Worm (Caenorhabditis elegans): ENCODE measurements around the gene sre-54.

Gene sre-54

ce11 chrII:12373921-12374320 is 41.2 kb downstream of the sre-54 start:
- TF ChIP-seq ref-1 (GFP tag; conservative IDR thresholded peaks at IDR 0.05) (no peak), klf-2 (GFP tag; conservative IDR thresholded peaks at IDR 0.05) (no peak), med-1 (GFP tag; optimal IDR thresholded peaks at IDR 0.05; ENCODE audit: insufficient read depth) (no peak), T22C8.4 (GFP tag; IDR thresholded peaks at IDR 0.05) (no peak), tab-1 (GFP tag; IDR thresholded peaks at IDR 0.05) (no peak), flt-1 (GFP tag; IDR thresholded peaks at IDR 0.05) (no peak), ztf-29 (GFP tag; IDR thresholded peaks at IDR 0.05) (no peak), ztf-23 (GFP tag; IDR thresholded peaks at IDR 0.05) (no peak), cog-1 (tag; optimal IDR thresholded peaks at IDR 0.05) (no peak)

- TF ChIP-seq T22C8.4 (GFP tag; IDR thresholded peaks at IDR 0.05) (no peak), cog-1 (tag; optimal IDR thresholded peaks at IDR 0.05) (no peak), tab-1 (GFP tag; IDR thresholded peaks at IDR 0.05) (no peak), flt-1 (GFP tag; IDR thresholded peaks at IDR 0.05) (no peak), med-1 (GFP tag; optimal IDR thresholded peaks at IDR 0.05; ENCODE audit: insufficient read depth) (no peak), ref-1 (GFP tag; conservative IDR thresholded peaks at IDR 0.05) (no peak), klf-2 (GFP tag; conservative IDR thresholded peaks at IDR 0.05) (no peak), ztf-23 (GFP tag; IDR thresholded peaks at IDR 0.05) (no peak), ztf-29 (GFP tag; IDR thresholded peaks at IDR 0.05) (no peak)
Observed at ce11 chrII:12378793-12379192, 46.1 kb downstream of the sre-54 start.

- TF ChIP-seq tab-1 (GFP tag; IDR thresholded peaks at IDR 0.05) = no peak
- no peak for TF ChIP-seq med-1 (GFP tag; optimal IDR thresholded peaks at IDR 0.05; ENCODE audit: insufficient read depth)
Observed at ce11 chrII:12379430-12379829, 46.7 kb downstream of the sre-54 start, which contains the start of gene marc-5. Gene marc-5, minus strand, starts transcription at chrII:12379530.

- no peak for TF ChIP-seq med-1 (GFP tag; optimal IDR thresholded peaks at IDR 0.05; ENCODE audit: insufficient read depth)
- no peak for TF ChIP-seq ztf-23 (GFP tag; IDR thresholded peaks at IDR 0.05)
- no peak for TF ChIP-seq tab-1 (GFP tag; IDR thresholded peaks at IDR 0.05)
- TF ChIP-seq cog-1 (tag; optimal IDR thresholded peaks at IDR 0.05) = no peak
- TF ChIP-seq ztf-29 (GFP tag; IDR thresholded peaks at IDR 0.05) = no peak
- TF ChIP-seq ref-1 (GFP tag; conservative IDR thresholded peaks at IDR 0.05) = no peak
- TF ChIP-seq T22C8.4 (GFP tag; IDR thresholded peaks at IDR 0.05) = no peak
- TF ChIP-seq klf-2 (GFP tag; conservative IDR thresholded peaks at IDR 0.05) = no peak
Observed at ce11 chrII:12380888-12381287, 48.2 kb downstream of the sre-54 start.

ce11 chrII:12382625-12383562 is 50.2 kb downstream of the sre-54 start, which contains the start of gene btb-14:
Gene btb-14, plus strand, starts transcription at chrII:12383463.
- TF ChIP-seq flt-1 (GFP tag; IDR thresholded peaks at IDR 0.05) (no peak), ref-1 (GFP tag; conservative IDR thresholded peaks at IDR 0.05) (no peak), med-1 (GFP tag; optimal IDR thresholded peaks at IDR 0.05; ENCODE audit: insufficient read depth) (no peak), tab-1 (GFP tag; IDR thresholded peaks at IDR 0.05) (no peak), cog-1 (tag; optimal IDR thresholded peaks at IDR 0.05) (no peak), ztf-29 (GFP tag; IDR thresholded peaks at IDR 0.05) (no peak), T22C8.4 (GFP tag; IDR thresholded peaks at IDR 0.05) (no peak), klf-2 (GFP tag; conservative IDR thresholded peaks at IDR 0.05) (no peak), ztf-23 (GFP tag; IDR thresholded peaks at IDR 0.05) (no peak)

Data from whole organism, midembryonic.